Worm (Caenorhabditis elegans) whole organism, L4 larva: ENCODE measurements around the gene srsx-25.

Experiments used
- ZK337.2 ChIP-seq: fragments of 200-800 bp; sonication (Bioruptor generic); IDR thresholded peaks from 2 replicates; pipeline ENCODE4 v1.3.6; 2022; ENCODE audit warnings: missing genetic modification reagents, missing genetic modification characterization, missing compliant biosample characterization
- ama-1 ChIP-seq: fragments of 150-350 bp; optimal IDR thresholded peaks from 2 replicates; lab custom pipeline; 2014; ENCODE audit warnings: inconsistent platforms, mixed read lengths
- dve-1 ChIP-seq: sonication (generic microtip); optimal IDR thresholded peaks from 2 replicates; lab custom pipeline; 2017; ENCODE audit warnings: antibody characterized with exemption, mild to moderate bottlenecking, missing genetic modification characterization, missing compliant biosample characterization; ENCODE audit not compliant: insufficient read depth
- fkh-10 ChIP-seq: fragments of 150-350 bp; optimal IDR thresholded peaks from 2 replicates; lab custom pipeline; 2014; ENCODE audit warnings: missing biosample characterization, missing genetic modification reagents, missing genetic modification characterization
- lin-39 ChIP-seq: fragments of 150-350 bp; optimal IDR thresholded peaks from 2 replicates; lab custom pipeline; 2014; ENCODE audit warnings: missing biosample characterization, missing genetic modification reagents, missing genetic modification characterization
- mes-2 ChIP-seq: sonication (generic microtip); optimal IDR thresholded peaks from 2 replicates; lab custom pipeline; 2016; ENCODE audit warnings: missing genotype, mild to moderate bottlenecking, missing genetic modification characterization, missing compliant biosample characterization; ENCODE audit not compliant: poor library complexity, severe bottlenecking
- nhr-11 ChIP-seq: fragments of 150-350 bp; optimal IDR thresholded peaks from 2 replicates; lab custom pipeline; 2014; ENCODE audit warnings: missing biosample characterization, missing genetic modification characterization
- nhr-48 ChIP-seq: sonication (generic microtip); optimal IDR thresholded peaks from 2 replicates; lab custom pipeline; 2016; ENCODE audit warnings: mild to moderate bottlenecking, missing genetic modification characterization, missing compliant biosample characterization
- nhr-77 ChIP-seq: fragments of 150-350 bp; optimal IDR thresholded peaks from 2 replicates; lab custom pipeline; 2014; ENCODE audit warnings: missing biosample characterization, missing genetic modification characterization
- pha-4 ChIP-seq, 2 experiments: fragments of 150-350 bp in 1 of 2; fragments of 200-800 bp in 1 of 2; sonication (Bioruptor generic) in 1 of 2; IDR thresholded peaks in 1 of 2; optimal IDR thresholded peaks in 1 of 2; 2 replicates each; pipeline versions ENCODE4 v1.3.6 to Lab custom; 2014 to 2022; ENCODE audit warnings: missing genetic modification characterization in 2 of 2, missing genetic modification reagents in 2 of 2, missing biosample characterization in 1 of 2, missing compliant biosample characterization in 1 of 2
- pqm-1 ChIP-seq: sonication (generic microtip); optimal IDR thresholded peaks from 2 replicates; lab custom pipeline; 2017; ENCODE audit warnings: missing biosample characterization, missing genetic modification characterization
- saeg-2 ChIP-seq: fragments of 200-800 bp; sonication (Bioruptor generic); IDR thresholded peaks from 2 replicates; pipeline ENCODE4 v1.3.6; 2022; ENCODE audit warnings: missing genetic modification reagents, missing genetic modification characterization, missing compliant biosample characterization
- zip-2 ChIP-seq: fragments of 150-350 bp; optimal IDR thresholded peaks from 2 replicates; lab custom pipeline; 2014; ENCODE audit warnings: missing biosample characterization, missing genetic modification characterization

ce11 chrIV:13334287-13334686 is 30.7 kb upstream of the srsx-25 start:
- no peak for TF ChIP-seq ama-1
- no peak for TF ChIP-seq ZK337.2 (GFP tag; lab: Robert Waterston, UW)
- no peak for TF ChIP-seq pha-4 (GFP tag; IDR thresholded peaks at IDR 0.05; lab: Robert Waterston, UW)
- no peak for TF ChIP-seq pha-4 (tag; optimal IDR thresholded peaks at IDR 0.05; lab: Kevin White, UChicago)
- TF ChIP-seq lin-39 = no peak
- TF ChIP-seq dve-1 = peak; percentile 41
- TF ChIP-seq mes-2 (tag; lab: Kevin White, UChicago) = no peak
- TF ChIP-seq nhr-48 (tag; lab: Kevin White, UChicago) = no peak
- TF ChIP-seq fkh-10 = no peak
- TF ChIP-seq nhr-11 = no peak
- TF ChIP-seq pqm-1 (tag; lab: Kevin White, UChicago) = peak; percentile 11
- TF ChIP-seq nhr-77 (tag; lab: Kevin White, UChicago) = peak; percentile 0
- no peak for TF ChIP-seq zip-2 (tag; lab: Kevin White, UChicago)
- TF ChIP-seq saeg-2 (GFP tag; lab: Robert Waterston, UW) = no peak
